Fruit fly (Drosophila melanogaster) whole organism, embryonic: ENCODE measurements around the gene CG42591.

Experiments used
- Bdp1 ChIP-seq: fragments of 200-800 bp; sonication (Bioruptor generic); optimal IDR thresholded peaks from 3 replicates; lab custom pipeline; 2016; ENCODE audit warnings: missing biosample characterization, missing genetic modification characterization
- Bteb2 ChIP-seq: fragments of 200-800 bp; sonication (Bioruptor generic); optimal IDR thresholded peaks from 2 replicates; lab custom pipeline; 2016; ENCODE audit warnings: missing biosample characterization, missing genetic modification characterization
- CG10431 ChIP-seq: fragments of 200-800 bp; sonication (Bioruptor generic); optimal IDR thresholded peaks from 3 replicates; lab custom pipeline; 2018; ENCODE audit warnings: missing biosample characterization, mild to moderate bottlenecking, missing genetic modification characterization
- CG10654 ChIP-seq: fragments of 200-800 bp; sonication (Bioruptor generic); optimal IDR thresholded peaks from 2 replicates; lab custom pipeline; 2016; ENCODE audit warnings: missing biosample characterization, missing genetic modification characterization
- CG10959 ChIP-seq: fragments of 200-800 bp; sonication (Bioruptor generic); IDR thresholded peaks from 2 replicates; pipeline ENCODE4 v1.3.6; 2022; ENCODE audit warnings: missing biosample characterization, missing genetic modification characterization
- CG11093 ChIP-seq: fragments of 200-800 bp; sonication (Bioruptor generic); IDR thresholded peaks from 3 replicates; pipeline ENCODE4 v1.3.6; 2022; ENCODE audit warnings: missing biosample characterization, missing genetic modification characterization
- CG12104 ChIP-seq: fragments of 200-800 bp; sonication (Bioruptor generic); optimal IDR thresholded peaks from 3 replicates; lab custom pipeline; 2016; ENCODE audit warnings: missing biosample characterization, missing genetic modification characterization
- CG12299 ChIP-seq: fragments of 200-800 bp; sonication (Bioruptor generic); optimal IDR thresholded peaks from 2 replicates; lab custom pipeline; 2018; ENCODE audit warnings: missing biosample characterization, mild to moderate bottlenecking, missing genetic modification characterization
- CG14667 ChIP-seq: fragments of 200-800 bp; sonication (Bioruptor generic); IDR thresholded peaks from 2 replicates; pipeline ENCODE4 v1.3.6; 2022; ENCODE audit warnings: missing biosample characterization, missing genetic modification characterization
- CG15269 ChIP-seq: fragments of 200-800 bp; sonication (Bioruptor generic); optimal IDR thresholded peaks from 2 replicates; lab custom pipeline; 2018; ENCODE audit warnings: missing biosample characterization, mild to moderate bottlenecking, missing genetic modification characterization, moderate library complexity
- CG17568 ChIP-seq: fragments of 200-800 bp; sonication (Bioruptor generic); optimal IDR thresholded peaks from 2 replicates; lab custom pipeline; 2018; ENCODE audit warnings: missing biosample characterization, mild to moderate bottlenecking, missing genetic modification characterization, moderate library complexity
- CG18619 ChIP-seq: fragments of 200-800 bp; sonication (Bioruptor generic); optimal IDR thresholded peaks from 3 replicates; lab custom pipeline; 2017; ENCODE audit warnings: missing biosample characterization, mild to moderate bottlenecking, missing genetic modification characterization
- CG2678 ChIP-seq: fragments of 200-800 bp; sonication (Bioruptor generic); optimal IDR thresholded peaks from 3 replicates; lab custom pipeline; 2019; ENCODE audit warnings: missing biosample characterization, mild to moderate bottlenecking, missing genetic modification characterization, moderate library complexity
- CG4424 ChIP-seq: fragments of 200-800 bp; sonication (Bioruptor generic); optimal IDR thresholded peaks from 3 replicates; lab custom pipeline; 2016; ENCODE audit warnings: missing biosample characterization, missing genetic modification characterization
- CG4617 ChIP-seq: fragments of 200-800 bp; sonication (Bioruptor generic); optimal IDR thresholded peaks from 3 replicates; lab custom pipeline; 2016; ENCODE audit warnings: missing biosample characterization, missing genetic modification characterization, borderline replicate concordance
- CG4854 ChIP-seq: fragments of 200-800 bp; sonication (Bioruptor generic); optimal IDR thresholded peaks from 2 replicates; lab custom pipeline; 2016; ENCODE audit warnings: missing biosample characterization, missing genetic modification characterization, inconsistent platforms
- CG6654 ChIP-seq: fragments of 200-800 bp; sonication (Bioruptor generic); optimal IDR thresholded peaks from 2 replicates; lab custom pipeline; 2017; ENCODE audit warnings: missing biosample characterization, mild to moderate bottlenecking, missing genetic modification characterization
- CG6683 ChIP-seq: fragments of 200-800 bp; sonication (Bioruptor generic); optimal IDR thresholded peaks from 2 replicates; lab custom pipeline; 2017; ENCODE audit warnings: missing biosample characterization, mild to moderate bottlenecking, missing genetic modification characterization, missing genetic modification reagents
- CG6854 ChIP-seq: fragments of 200-800 bp; sonication (Bioruptor generic); optimal IDR thresholded peaks from 3 replicates; lab custom pipeline; 2017; ENCODE audit warnings: missing biosample characterization, mild to moderate bottlenecking, missing genetic modification characterization
- CG7745 ChIP-seq: fragments of 200-800 bp; sonication (Bioruptor generic); optimal IDR thresholded peaks from 2 replicates; lab custom pipeline; 2018; ENCODE audit warnings: missing biosample characterization, mild to moderate bottlenecking, missing genetic modification characterization, moderate library complexity
- CG7987 ChIP-seq: fragments of 200-800 bp; sonication (Bioruptor generic); optimal IDR thresholded peaks from 2 replicates; lab custom pipeline; 2018; ENCODE audit warnings: missing biosample characterization, mild to moderate bottlenecking, missing genetic modification characterization, moderate library complexity
- CG8359 ChIP-seq: fragments of 200-800 bp; sonication (Bioruptor generic); optimal IDR thresholded peaks from 2 replicates; lab custom pipeline; 2017; ENCODE audit warnings: missing biosample characterization, mild to moderate bottlenecking, missing genetic modification characterization, borderline replicate concordance
- CG9437 ChIP-seq: fragments of 200-800 bp; sonication (Bioruptor generic); optimal IDR thresholded peaks from 2 replicates; lab custom pipeline; 2018; ENCODE audit warnings: missing biosample characterization, mild to moderate bottlenecking, missing genetic modification characterization
- CTCF ChIP-seq: fragments of 200-800 bp; sonication (Bioruptor generic); optimal IDR thresholded peaks from 2 replicates; lab custom pipeline; 2017; ENCODE audit warnings: missing biosample characterization, mild to moderate bottlenecking, missing genetic modification characterization, moderate library complexity
- E2f2 ChIP-seq: fragments of 200-800 bp; sonication (Bioruptor generic); IDR thresholded peaks from 2 replicates; pipeline ENCODE4 v1.3.6; 2022; ENCODE audit warnings: missing biosample characterization, missing genetic modification characterization
- Elba2 ChIP-seq: fragments of 200-800 bp; sonication (Bioruptor generic); optimal IDR thresholded peaks from 3 replicates; lab custom pipeline; 2016; ENCODE audit warnings: missing biosample characterization, missing genetic modification characterization
- Gsc ChIP-seq: fragments of 200-800 bp; sonication (Bioruptor generic); IDR thresholded peaks from 2 replicates; pipeline ENCODE4 v1.3.6; 2022; ENCODE audit warnings: missing biosample characterization, missing genetic modification characterization
- Hr51 ChIP-seq, 2 experiments: fragments of 200-800 bp; sonication (Bioruptor generic); optimal IDR thresholded peaks; 2 replicates in 1 of 2; 3 replicates in 1 of 2; lab custom pipeline; 2016 to 2018; ENCODE audit warnings: missing biosample characterization in 2 of 2, missing genetic modification characterization in 2 of 2, mild to moderate bottlenecking in 1 of 2, moderate library complexity in 1 of 2
- Lpt ChIP-seq: fragments of >200 bp; optimal IDR thresholded peaks from 2 replicates; lab custom pipeline; 2018; ENCODE audit warnings: missing biosample characterization, missing genetic modification characterization
- NK7.1 ChIP-seq: fragments of 200-800 bp; sonication (Bioruptor generic); optimal IDR thresholded peaks from 3 replicates; lab custom pipeline; 2016; ENCODE audit warnings: missing biosample characterization, missing genetic modification characterization
- NfI ChIP-seq: fragments of 200-800 bp; sonication (Bioruptor generic); optimal IDR thresholded peaks from 3 replicates; lab custom pipeline; 2018; ENCODE audit warnings: missing biosample characterization, mild to moderate bottlenecking, missing genetic modification characterization, moderate library complexity
- Ptx1 ChIP-seq: fragments of 200-800 bp; sonication (Bioruptor generic); IDR thresholded peaks from 2 replicates; pipeline ENCODE4 v1.3.6; 2022; ENCODE audit warnings: missing biosample characterization, missing genetic modification characterization
- Rfx ChIP-seq: fragments of 200-800 bp; sonication (Bioruptor generic); IDR thresholded peaks from 2 replicates; pipeline ENCODE4 v1.3.6; 2022; ENCODE audit warnings: missing biosample characterization, missing genetic modification characterization
- Scr ChIP-seq: fragments of 200-800 bp; sonication (Bioruptor generic); IDR thresholded peaks from 2 replicates; pipeline ENCODE4 v1.3.6; 2022; ENCODE audit warnings: missing biosample characterization, missing genetic modification characterization; ENCODE audit not compliant: partially characterized antibody
- Six4 ChIP-seq: fragments of 200-800 bp; sonication (Bioruptor generic); optimal IDR thresholded peaks from 2 replicates; lab custom pipeline; 2016; ENCODE audit warnings: missing biosample characterization, missing genetic modification characterization
- ato ChIP-seq: fragments of 200-800 bp; sonication (Bioruptor generic); IDR thresholded peaks from 2 replicates; pipeline ENCODE4 v1.3.6; 2022; ENCODE audit warnings: missing biosample characterization, missing genetic modification characterization; ENCODE audit not compliant: partially characterized antibody
- bcd ChIP-seq: fragments of 200-800 bp; sonication (Bioruptor generic); optimal IDR thresholded peaks from 2 replicates; lab custom pipeline; 2017; ENCODE audit warnings: missing biosample characterization, mild to moderate bottlenecking, missing genetic modification characterization
- caup ChIP-seq: fragments of 200-800 bp; sonication (Bioruptor generic); optimal IDR thresholded peaks from 3 replicates; lab custom pipeline; 2017; ENCODE audit warnings: missing biosample characterization, mild to moderate bottlenecking, missing genetic modification characterization, moderate library complexity; ENCODE audit not compliant: severe bottlenecking
- esg ChIP-seq: fragments of 200-800 bp; sonication (Bioruptor generic); conservative IDR thresholded peaks from 2 replicates; pipeline ENCODE4 v1.3.6; 2022; ENCODE audit warnings: missing biosample characterization, missing genetic modification characterization
- fd3F ChIP-seq: fragments of 200-800 bp; sonication (Bioruptor generic); optimal IDR thresholded peaks from 2 replicates; lab custom pipeline; 2018; ENCODE audit warnings: missing biosample characterization, mild to moderate bottlenecking, missing genetic modification characterization, moderate library complexity
- gsb ChIP-seq: fragments of 200-800 bp; sonication (Bioruptor generic); IDR thresholded peaks from 2 replicates; pipeline ENCODE4 v1.3.6; 2022; ENCODE audit warnings: missing biosample characterization, missing genetic modification characterization
- lmd ChIP-seq: fragments of 200-800 bp; sonication (Bioruptor generic); IDR thresholded peaks from 2 replicates; pipeline ENCODE4 v1.3.6; 2022; ENCODE audit warnings: missing biosample characterization, missing genetic modification characterization
- nerfin-1 ChIP-seq: fragments of 200-800 bp; sonication (Bioruptor generic); optimal IDR thresholded peaks from 3 replicates; lab custom pipeline; 2019; ENCODE audit warnings: missing biosample characterization, mild to moderate bottlenecking, missing genetic modification characterization, moderate library complexity
- pb ChIP-seq: fragments of 200-800 bp; sonication (Bioruptor generic); optimal IDR thresholded peaks from 3 replicates; lab custom pipeline; 2016; ENCODE audit warnings: missing biosample characterization, missing genetic modification characterization
- sc ChIP-seq, 3 experiments: fragments of >200 bp in 2 of 3; fragments of 200-800 bp in 1 of 3; sonication (Bioruptor generic) in 1 of 3; optimal IDR thresholded peaks; 2 replicates in 2 of 3; 3 replicates in 1 of 3; lab custom pipeline; 2017; ENCODE audit warnings: mild to moderate bottlenecking in 1 of 3, missing biosample characterization in 1 of 3, missing genetic modification characterization in 1 of 3, missing genetic modification reagents in 1 of 3
- sd ChIP-seq: fragments of 200-800 bp; sonication (Bioruptor generic); optimal IDR thresholded peaks from 3 replicates; lab custom pipeline; 2018; ENCODE audit warnings: missing biosample characterization, mild to moderate bottlenecking, missing genetic modification characterization, moderate library complexity
- sens-2 ChIP-seq: fragments of 200-800 bp; sonication (Bioruptor generic); IDR thresholded peaks from 2 replicates; pipeline ENCODE4 v1.3.6; 2022; ENCODE audit warnings: missing biosample characterization, missing genetic modification characterization
- sna ChIP-seq: fragments of 200-800 bp; sonication (Bioruptor generic); IDR thresholded peaks from 2 replicates; pipeline ENCODE4 v1.3.6; 2022; ENCODE audit warnings: missing biosample characterization, missing genetic modification characterization; ENCODE audit not compliant: partially characterized antibody
- so ChIP-seq: fragments of 200-800 bp; sonication (Bioruptor generic); IDR thresholded peaks from 3 replicates; pipeline ENCODE4 v1.3.6; 2022; ENCODE audit warnings: missing biosample characterization, missing genetic modification characterization
- stc ChIP-seq: fragments of 200-800 bp; sonication (Bioruptor generic); IDR thresholded peaks from 2 replicates; pipeline ENCODE4 v1.3.6; 2022; ENCODE audit warnings: missing biosample characterization, missing genetic modification characterization
- stwl ChIP-seq: fragments of 200-800 bp; sonication (Bioruptor generic); optimal IDR thresholded peaks from 3 replicates; lab custom pipeline; 2018; ENCODE audit warnings: missing biosample characterization, mild to moderate bottlenecking, missing genetic modification characterization, moderate library complexity

CG42591 gene

dm6 chr3L:8110171-8110570 lies 40.4 kb upstream of the CG42591 start, which contains the start of gene Nulp1 (continued):
- no peak for TF ChIP-seq CG14667 (GFP tag; lab: Robert Waterston, UW)
- TF ChIP-seq CG4617 (GFP tag; lab: Kevin White, UChicago): peak; percentile 91
- TF ChIP-seq Elba2 (GFP tag; lab: Kevin White, UChicago): no peak
- TF ChIP-seq caup (GFP tag; lab: Kevin White, UChicago): no peak
- no peak for TF ChIP-seq CG9437 (GFP tag; lab: Kevin White, UChicago)
- TF ChIP-seq NfI (GFP tag; lab: Kevin White, UChicago): no peak
- no peak for TF ChIP-seq CG8359 (GFP tag; lab: Kevin White, UChicago)
- TF ChIP-seq Hr51 (GFP tag; optimal IDR thresholded peaks at IDR 0.05; lab: Kevin White, UChicago): peak in 1 of 2 experiments; percentile 15
- no peak for TF ChIP-seq CG18619
- TF ChIP-seq stc (GFP tag; lab: Robert Waterston, UW): no peak
- TF ChIP-seq CG6654: no peak
- no peak for TF ChIP-seq CG7987 (GFP tag; lab: Kevin White, UChicago)
- TF ChIP-seq Gsc (GFP tag; lab: Robert Waterston, UW): no peak
- TF ChIP-seq NK7.1 (GFP tag; lab: Kevin White, UChicago): no peak
- TF ChIP-seq Ptx1: no peak
- peak; percentile 28 for TF ChIP-seq Scr (GFP tag; lab: Robert Waterston, UW)
- no peak for TF ChIP-seq bcd (GFP tag; lab: Kevin White, UChicago)
- no peak for TF ChIP-seq CG4424 (GFP tag; lab: Kevin White, UChicago)
- TF ChIP-seq CG7745 (tag; lab: Kevin White, UChicago): no peak
- no peak for TF ChIP-seq CG2678 (tag; lab: Kevin White, UChicago)
- no peak for TF ChIP-seq esg
- no peak for TF ChIP-seq fd3F (GFP tag; lab: Kevin White, UChicago)
- no peak for TF ChIP-seq sd (tag; lab: Kevin White, UChicago)
- TF ChIP-seq CTCF (GFP tag; lab: Kevin White, UChicago): no peak
- no peak for TF ChIP-seq nerfin-1 (tag; lab: Kevin White, UChicago)
- peak; percentile 94 for TF ChIP-seq E2f2
- TF ChIP-seq ato (GFP tag; lab: Robert Waterston, UW): no peak
- TF ChIP-seq so (GFP tag; lab: Robert Waterston, UW): no peak
- TF ChIP-seq CG12104 (GFP tag; lab: Kevin White, UChicago): no peak
- no peak for TF ChIP-seq Lpt (GFP tag; lab: Kevin White, UChicago)
- TF ChIP-seq gsb (GFP tag; lab: Robert Waterston, UW): 0 out of 2 replicates have a peak, but pooled peaks have one; percentile 18
- no peak for TF ChIP-seq CG6854 (GFP tag; lab: Kevin White, UChicago)
- TF ChIP-seq CG10654 (GFP tag; lab: Kevin White, UChicago): no peak
- no peak for TF ChIP-seq Bteb2
- TF ChIP-seq Six4 (GFP tag; lab: Kevin White, UChicago): no peak
- TF ChIP-seq stwl (tag; lab: Kevin White, UChicago): peak; percentile 77
- no peak; the same call in 1 of the 2 replicates for TF ChIP-seq lmd
- no peak for TF ChIP-seq sens-2 (GFP tag; lab: Robert Waterston, UW)
- no peak for TF ChIP-seq CG15269
- TF ChIP-seq CG12299 (tag; lab: Kevin White, UChicago): no peak
- no peak for TF ChIP-seq pb (GFP tag; lab: Kevin White, UChicago)
- TF ChIP-seq sna (GFP tag; lab: Robert Waterston, UW): no peak
- TF ChIP-seq CG4854 (GFP tag; lab: Kevin White, UChicago): no peak
- TF ChIP-seq Bdp1 (GFP tag; lab: Kevin White, UChicago): no peak
- no peak for TF ChIP-seq CG11093 (GFP tag; lab: Robert Waterston, UW)
- no peak for TF ChIP-seq CG10959 (GFP tag; lab: Robert Waterston, UW)
- TF ChIP-seq Rfx: peak; percentile 69
- no peak for TF ChIP-seq sc (optimal IDR thresholded peaks at IDR 0.05; lab: Kevin White, UChicago)
- no peak for TF ChIP-seq sc (GFP tag; optimal IDR thresholded peaks at IDR 0.05; lab: Kevin White, UChicago)
- TF ChIP-seq CG6683: no peak
- no peak for TF ChIP-seq CG10431 (GFP tag; lab: Kevin White, UChicago)
- TF ChIP-seq CG17568 (GFP tag; lab: Kevin White, UChicago): no peak
